Worm (Caenorhabditis elegans) whole organism, midembryonic: ENCODE measurements around the gene drr-2.

Source experiments
- flt-1 ChIP-seq: fragments of 200-800 bp; sonication (Bioruptor generic); IDR thresholded peaks from 2 replicates; pipeline ENCODE4 v1.3.6; 2022; ENCODE audit warnings: missing genetic modification characterization, missing compliant biosample characterization
- ztf-23 ChIP-seq: fragments of 200-800 bp; sonication (Bioruptor generic); IDR thresholded peaks from 2 replicates; pipeline ENCODE4 v1.3.6; 2022; ENCODE audit warnings: missing genetic modification reagents, missing genetic modification characterization, missing compliant biosample characterization

ce11 chrIII:13606016-13606530 is 37.3 kb downstream of the drr-2 start, which contains the start of gene act-5:
- TF ChIP-seq ztf-23 = no peak
- TF ChIP-seq flt-1 (GFP tag; lab: Robert Waterston, UW) = no peak
